Worm (Caenorhabditis elegans) whole organism, L2 larva: ENCODE results near the gene rpl-16.

ENCODE experiments used
- C34F6.9 ChIP-seq: fragments of 150-350 bp; optimal IDR thresholded peaks from 2 replicates; lab custom pipeline; 2014; ENCODE audit warnings: missing biosample characterization, missing genetic modification characterization
- F13H6.1 ChIP-seq: sonication (generic microtip); optimal IDR thresholded peaks from 2 replicates; lab custom pipeline; 2016; ENCODE audit warnings: missing genetic modification characterization, missing compliant biosample characterization
- ama-1 ChIP-seq: fragments of 150-350 bp; optimal IDR thresholded peaks from 2 replicates; lab custom pipeline; 2018; ENCODE audit warnings: inconsistent platforms
- egl-27 ChIP-seq: sonication (generic microtip); optimal IDR thresholded peaks from 3 replicates; lab custom pipeline; 2017; ENCODE audit warnings: missing biosample characterization, missing genetic modification reagents, missing genetic modification characterization
- elt-3 ChIP-seq: sonication (generic microtip); optimal IDR thresholded peaks from 2 replicates; lab custom pipeline; 2017; ENCODE audit warnings: missing biosample characterization, missing genetic modification characterization
- lin-13 ChIP-seq: fragments of 150-350 bp; optimal IDR thresholded peaks from 2 replicates; lab custom pipeline; 2014; ENCODE audit warnings: missing biosample characterization, missing genetic modification reagents, missing genetic modification characterization
- nhr-25 ChIP-seq: fragments of 150-350 bp; sonication (generic microtip); optimal IDR thresholded peaks from 3 replicates; lab custom pipeline; 2014; ENCODE audit warnings: missing biosample characterization, missing genetic modification characterization
- nhr-77 ChIP-seq: fragments of 150-350 bp; optimal IDR thresholded peaks from 2 replicates; lab custom pipeline; 2014; ENCODE audit warnings: missing biosample characterization, missing genetic modification characterization
- snpc-4 ChIP-seq: fragments of 150-350 bp; optimal IDR thresholded peaks from 2 replicates; lab custom pipeline; 2014; ENCODE audit warnings: missing biosample characterization, missing genetic modification characterization
- zag-1 ChIP-seq: fragments of 150-350 bp; optimal IDR thresholded peaks from 2 replicates; lab custom pipeline; 2014; ENCODE audit warnings: missing biosample characterization, missing genetic modification characterization
- ztf-11 ChIP-seq: sonication (generic microtip); optimal IDR thresholded peaks from 2 replicates; lab custom pipeline; 2017; ENCODE audit warnings: missing biosample characterization, missing genetic modification characterization

DNA sequence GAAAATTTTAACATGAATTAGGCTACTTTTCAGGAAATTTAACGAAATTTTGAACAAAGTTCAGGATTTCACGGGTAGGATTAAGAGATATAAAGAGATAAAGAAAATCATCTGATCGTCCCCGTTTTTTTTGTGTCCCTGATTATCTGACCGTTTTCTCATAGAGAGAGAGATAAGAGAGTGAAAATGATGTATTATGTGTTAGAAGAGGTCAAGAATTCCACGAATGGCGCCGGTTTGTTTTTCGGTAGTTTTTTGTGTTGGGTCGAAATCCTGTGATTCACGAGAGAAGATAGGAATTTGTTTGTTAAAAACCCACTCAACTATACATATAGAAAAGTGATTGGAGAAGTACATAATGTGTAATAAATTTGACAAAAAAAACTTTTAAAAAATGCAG is 16.3 kb downstream of the rpl-16 start:
- TF ChIP-seq C34F6.9 (tag; lab: Kevin White, UChicago), result no peak
- TF ChIP-seq nhr-25 (tag; lab: Kevin White, UChicago), result no peak
- TF ChIP-seq snpc-4 (tag; lab: Kevin White, UChicago), result no peak
- TF ChIP-seq ama-1 (lab: Kevin White, UChicago), result no peak
- TF ChIP-seq ztf-11, result no peak
- TF ChIP-seq egl-27, result no peak
- no peak for TF ChIP-seq nhr-77 (tag; lab: Kevin White, UChicago)
- TF ChIP-seq zag-1 (tag; lab: Kevin White, UChicago), result no peak
- TF ChIP-seq elt-3, result no peak
- TF ChIP-seq F13H6.1 (tag; lab: Kevin White, UChicago), result no peak
- TF ChIP-seq lin-13 (GFP tag; lab: Kevin White, UChicago), result no peak
